Worm (Caenorhabditis elegans): ENCODE measurements around the gene F11G11.13.
"Not testable (repeated sequence)": the region's sequence is repeated elsewhere in the genome, so short reads cannot be mapped to it uniquely, and the experiment has no call there.

The F11G11.13 gene

ce11 chrII:4866045-4866444 lies 9.9 kb downstream of the F11G11.13 start (continued):
- TF ChIP-seq ceh-16 (tag; optimal IDR thresholded peaks at IDR 0.05) (no peak), elt-1 (tag; optimal IDR thresholded peaks at IDR 0.05) (no peak), unc-39 (tag; optimal IDR thresholded peaks at IDR 0.05) (no peak), daf-12 (tag; optimal IDR thresholded peaks at IDR 0.05) (no peak), fkh-2 (tag; optimal IDR thresholded peaks at IDR 0.05) (no peak), jun-1 (tag; optimal IDR thresholded peaks at IDR 0.05) (no peak), hmg-11 (tag; optimal IDR thresholded peaks at IDR 0.05) (no peak), lin-15B (tag; optimal IDR thresholded peaks at IDR 0.05) (no peak)

ce11 chrII:4863357-4863756 lies 12.6 kb downstream of the F11G11.13 start, which contains the start of the genes mpst-4 and F11G11.14:
TSS of gene mpst-4 (minus strand) at chrII:4863457.
TSS of gene F11G11.14 (plus strand) at chrII:4863681.
- TF ChIP-seq ceh-82 (tag; optimal IDR thresholded peaks at IDR 0.05): no peak
- no peak for TF ChIP-seq egl-27 (tag; optimal IDR thresholded peaks at IDR 0.05)
- TF ChIP-seq ZK546.5 (tag; optimal IDR thresholded peaks at IDR 0.05): no peak
- TF ChIP-seq nhr-23 (tag; optimal IDR thresholded peaks at IDR 0.05): no peak
- TF ChIP-seq nhr-12 (tag; optimal IDR thresholded peaks at IDR 0.05): no peak
- TF ChIP-seq fkh-2 (tag; optimal IDR thresholded peaks at IDR 0.05): no peak
- no peak for TF ChIP-seq jun-1 (tag; optimal IDR thresholded peaks at IDR 0.05)
- TF ChIP-seq lin-15B (tag; optimal IDR thresholded peaks at IDR 0.05): no peak
- TF ChIP-seq ztf-11 (tag; optimal IDR thresholded peaks at IDR 0.05): no peak
- TF ChIP-seq nhr-11 (tag; optimal IDR thresholded peaks at IDR 0.05): no peak
- no peak for TF ChIP-seq zag-1 (tag; optimal IDR thresholded peaks at IDR 0.05)
- TF ChIP-seq lin-39 (tag; optimal IDR thresholded peaks at IDR 0.05): no peak
- no peak for TF ChIP-seq mml-1 (tag; optimal IDR thresholded peaks at IDR 0.05)

- TF ChIP-seq unc-39, lin-39, nhr-237 (tag; optimal IDR thresholded peaks at IDR 0.05): not testable (repeated sequence)
These were observed 15.7 kb downstream of the F11G11.13 start, which contains the start of the genes nspd-5 and F11G11.4 for ce11 chrII:4860260-4860659. TSS of gene nspd-5 (minus strand) at chrII:4860360. TSS of gene F11G11.4 (plus strand) at chrII:4860594.

ce11 chrII:4858906-4859411 lies 17.0 kb downstream of the F11G11.13 start:
- TF ChIP-seq elt-2 (tag; optimal IDR thresholded peaks at IDR 0.05): peak; percentile 4
- TF ChIP-seq lsy-12 (tag; optimal IDR thresholded peaks at IDR 0.05): peak; percentile 12
- peak; percentile 46 for TF ChIP-seq ama-1 (optimal IDR thresholded peaks at IDR 0.05)
- TF ChIP-seq hmg-11 (tag; optimal IDR thresholded peaks at IDR 0.05): no peak
- no peak for TF ChIP-seq lin-15B (tag; optimal IDR thresholded peaks at IDR 0.05)

ce11 chrII:4857873-4858364 lies 18.1 kb downstream of the F11G11.13 start, which contains the start of gene F11G11.5:
TSS of gene F11G11.5 (plus strand) at chrII:4857923.
- TF ChIP-seq nhr-43 (tag; optimal IDR thresholded peaks at IDR 0.05; ENCODE audit: poor library complexity, severe bottlenecking) (peak; percentile 4), tbx-2 (tag; optimal IDR thresholded peaks at IDR 0.05) (no peak), mml-1 (tag; optimal IDR thresholded peaks at IDR 0.05) (no peak), aly-2 (tag; optimal IDR thresholded peaks at IDR 0.05) (no peak), ama-1 (optimal IDR thresholded peaks at IDR 0.05) (peak; percentile 76), zag-1 (tag; optimal IDR thresholded peaks at IDR 0.05) (no peak), eor-1 (tag; optimal IDR thresholded peaks at IDR 0.05) (no peak), skn-1 (tag; optimal IDR thresholded peaks at IDR 0.05) (no peak), ceh-16 (tag; optimal IDR thresholded peaks at IDR 0.05) (no peak), egl-5 (tag; optimal IDR thresholded peaks at IDR 0.05) (no peak)

ce11 chrII:4857086-4857485 lies 18.9 kb downstream of the F11G11.13 start:
- TF ChIP-seq ama-1 (optimal IDR thresholded peaks at IDR 0.05) (peak; percentile 69), nhr-25 (tag; optimal IDR thresholded peaks at IDR 0.05) (peak; percentile 23), egl-5 (tag; optimal IDR thresholded peaks at IDR 0.05) (no peak), unc-39 (tag; optimal IDR thresholded peaks at IDR 0.05) (no peak), daf-12 (tag; optimal IDR thresholded peaks at IDR 0.05) (no peak), nhr-28 (tag; optimal IDR thresholded peaks at IDR 0.05) (no peak), sea-2 (GFP tag; optimal IDR thresholded peaks at IDR 0.05) (no peak), elt-3 (tag; optimal IDR thresholded peaks at IDR 0.05) (no peak), pha-4 (tag; optimal IDR thresholded peaks at IDR 0.05) (peak; percentile 4), pqm-1 (tag; optimal IDR thresholded peaks at IDR 0.05) (peak; percentile 25), unc-62 (GFP tag; optimal IDR thresholded peaks at IDR 0.05) (no peak), ceh-82 (tag; optimal IDR thresholded peaks at IDR 0.05) (no peak), nhr-237 (tag; optimal IDR thresholded peaks at IDR 0.05) (no peak), ztf-4 (tag; optimal IDR thresholded peaks at IDR 0.05) (no peak), aly-2 (tag; optimal IDR thresholded peaks at IDR 0.05) (no peak), ceh-28 (tag; optimal IDR thresholded peaks at IDR 0.05) (peak; percentile 10), snpc-4 (tag; optimal IDR thresholded peaks at IDR 0.05) (no peak), nhr-11 (tag; optimal IDR thresholded peaks at IDR 0.05) (no peak), mdl-1 (tag; optimal IDR thresholded peaks at IDR 0.05) (no peak), ceh-9 (tag; optimal IDR thresholded peaks at IDR 0.05) (no peak), lsy-12 (tag; optimal IDR thresholded peaks at IDR 0.05) (peak; percentile 36), egl-27 (tag; optimal IDR thresholded peaks at IDR 0.05) (no peak), R02D3.7 (tag; optimal IDR thresholded peaks at IDR 0.05) (no peak), elt-2 (tag; optimal IDR thresholded peaks at IDR 0.05) (peak; percentile 96)

Measured in whole organism, L3 larva.